Worm (Caenorhabditis elegans) whole organism, L2 larva: ENCODE data around the gene B0244.9.

Source experiments
- elt-1 ChIP-seq: fragments of 150-350 bp; optimal IDR thresholded peaks from 2 replicates; lab custom pipeline; 2014; ENCODE audit warnings: missing biosample characterization, missing genetic modification characterization
- nhr-6 ChIP-seq: fragments of 150-350 bp; optimal IDR thresholded peaks from 2 replicates; lab custom pipeline; 2014; ENCODE audit warnings: missing biosample characterization, missing genetic modification characterization

- TF ChIP-seq nhr-6 (tag; lab: Kevin White, UChicago), result no peak
- TF ChIP-seq elt-1, result no peak
These were observed 9.3 kb downstream of the B0244.9 start for ce11 chrIII:5721488-5721887.
